Fruit fly (Drosophila melanogaster): ENCODE measurements around the gene CG13653.

The CG13653 gene

DNA sequence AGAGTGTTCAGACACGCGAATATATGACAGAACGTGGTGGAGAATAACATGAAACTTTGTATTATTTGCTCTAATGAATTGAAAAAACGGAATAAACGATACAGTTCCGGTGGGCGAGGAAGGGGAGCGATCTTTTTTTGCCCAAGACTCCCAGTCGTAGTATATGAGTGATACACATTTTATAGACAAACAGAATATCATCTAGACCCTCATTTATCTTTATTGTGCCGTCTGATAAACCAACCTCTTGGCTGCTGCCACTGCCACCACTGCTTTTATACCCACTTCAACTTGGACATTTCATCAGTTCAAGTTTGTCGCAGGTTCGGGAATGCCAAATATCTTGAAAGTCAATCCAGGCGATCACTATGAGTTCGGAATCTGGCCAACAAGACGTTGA is 20.7 kb downstream of the CG13653 start, which contains the start of gene CG31106:
CG31106 (plus strand) TSS at position 301 of the 400 bp plus-strand sequence.
- TF ChIP-seq CG31627 (GFP tag; optimal IDR thresholded peaks at IDR 0.05): no peak
- no peak for TF ChIP-seq Hr4 (GFP tag; optimal IDR thresholded peaks at IDR 0.05)
- no peak for TF ChIP-seq acj6 (GFP tag; optimal IDR thresholded peaks at IDR 0.05)
- no peak for TF ChIP-seq Blimp-1 (GFP tag; optimal IDR thresholded peaks at IDR 0.05)
- TF ChIP-seq Eip93F (GFP tag; optimal IDR thresholded peaks at IDR 0.05): no peak
- TF ChIP-seq CG8632 (GFP tag; optimal IDR thresholded peaks at IDR 0.05): no peak
- TF ChIP-seq CG16779 (tag; optimal IDR thresholded peaks at IDR 0.05): no peak
- no peak for TF ChIP-seq Hr39 (GFP tag; optimal IDR thresholded peaks at IDR 0.05)
- no peak for TF ChIP-seq fd59A (GFP tag; optimal IDR thresholded peaks at IDR 0.05)

DNA sequence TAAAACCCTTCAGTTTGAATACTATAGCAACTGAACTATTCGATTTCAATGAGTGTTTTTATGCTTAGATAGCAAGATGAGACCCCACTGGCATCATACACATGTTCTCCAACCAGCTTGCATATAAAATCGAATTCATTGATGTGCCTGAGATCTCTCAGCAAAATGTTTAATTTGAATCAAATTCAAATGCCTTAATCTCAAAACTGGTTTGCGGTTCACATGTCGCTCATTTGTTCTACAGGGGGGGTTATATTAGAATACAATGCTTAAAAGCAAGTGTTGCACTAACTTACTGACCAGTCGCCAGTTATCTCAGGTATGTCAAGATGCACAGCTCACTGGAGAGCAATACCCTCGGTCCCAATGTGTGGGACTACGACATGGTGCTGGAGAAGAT is 23.7 kb downstream of the CG13653 start, which contains the start of gene CG31103:
CG31103 (plus strand) TSS at position 301 of the 400 bp plus-strand sequence.
- TF ChIP-seq salr (GFP tag; optimal IDR thresholded peaks at IDR 0.05): no peak
- TF ChIP-seq CG11902 (GFP tag; optimal IDR thresholded peaks at IDR 0.05): no peak
- TF ChIP-seq net (GFP tag; optimal IDR thresholded peaks at IDR 0.05): no peak
- no peak for TF ChIP-seq Sox14 (GFP tag; optimal IDR thresholded peaks at IDR 0.05)
- no peak for TF ChIP-seq CG8119 (GFP tag; IDR thresholded peaks at IDR 0.05)
- no peak for TF ChIP-seq ss (GFP tag; optimal IDR thresholded peaks at IDR 0.05)
- no peak for TF ChIP-seq Hr39 (GFP tag; optimal IDR thresholded peaks at IDR 0.05)

DNA sequence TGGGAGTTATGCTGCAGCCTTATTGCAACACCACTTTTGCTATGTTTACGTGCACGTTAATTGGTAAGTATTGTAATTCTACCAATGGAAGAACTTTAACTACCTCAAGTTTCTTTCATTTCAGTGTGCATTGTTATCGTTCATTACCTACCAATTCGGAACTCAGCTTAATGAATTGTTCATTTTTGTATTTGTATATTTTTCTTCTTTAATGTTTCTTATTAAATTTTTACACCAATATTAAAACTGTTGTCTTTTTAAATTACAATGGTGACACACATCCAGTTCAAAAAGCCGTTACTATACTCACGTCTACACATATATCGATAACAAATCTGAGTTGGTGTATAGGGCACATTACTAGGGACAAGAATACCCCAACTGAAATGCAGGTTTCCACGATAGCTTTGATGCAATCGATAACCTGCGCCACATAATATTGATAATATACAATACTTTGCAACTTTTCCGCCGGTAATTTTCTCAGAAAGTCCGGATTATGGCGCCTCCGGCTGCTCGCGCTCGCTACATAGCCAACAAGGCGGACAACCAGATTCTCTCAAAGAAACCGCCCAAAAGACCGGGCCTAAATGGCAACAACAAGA is 26.0 kb downstream of the CG13653 start, which contains the start of gene Alg9:
Alg9 (plus strand) TSS at position 387 of the 605 bp plus-strand sequence.
- TF ChIP-seq Sox14 (GFP tag; optimal IDR thresholded peaks at IDR 0.05) (no peak), CG32006 (GFP tag; optimal IDR thresholded peaks at IDR 0.05) (no peak), CG7368 (GFP tag; optimal IDR thresholded peaks at IDR 0.05) (no peak), CG6163 (GFP tag; IDR thresholded peaks at IDR 0.05) (no peak), esn (GFP tag; optimal IDR thresholded peaks at IDR 0.05) (no peak), Sox102F (GFP tag; optimal IDR thresholded peaks at IDR 0.05) (no peak), Hr4 (GFP tag; optimal IDR thresholded peaks at IDR 0.05) (no peak), Ets96B (tag; optimal IDR thresholded peaks at IDR 0.05) (no peak), CG11762 (GFP tag; optimal IDR thresholded peaks at IDR 0.05; ENCODE audit: insufficient read depth) (no peak), Hr39 (GFP tag; optimal IDR thresholded peaks at IDR 0.05) (no peak), pdm3 (GFP tag; optimal IDR thresholded peaks at IDR 0.05) (no peak), CG16779 (tag; optimal IDR thresholded peaks at IDR 0.05) (no peak), achi (GFP tag; optimal IDR thresholded peaks at IDR 0.05) (no peak), CG6276 (GFP tag; optimal IDR thresholded peaks at IDR 0.05) (no peak), vri (GFP tag; optimal IDR thresholded peaks at IDR 0.05) (no peak), CG6854 (GFP tag; optimal IDR thresholded peaks at IDR 0.05) (no peak), lz (GFP tag; optimal IDR thresholded peaks at IDR 0.05) (no peak)

DNA sequence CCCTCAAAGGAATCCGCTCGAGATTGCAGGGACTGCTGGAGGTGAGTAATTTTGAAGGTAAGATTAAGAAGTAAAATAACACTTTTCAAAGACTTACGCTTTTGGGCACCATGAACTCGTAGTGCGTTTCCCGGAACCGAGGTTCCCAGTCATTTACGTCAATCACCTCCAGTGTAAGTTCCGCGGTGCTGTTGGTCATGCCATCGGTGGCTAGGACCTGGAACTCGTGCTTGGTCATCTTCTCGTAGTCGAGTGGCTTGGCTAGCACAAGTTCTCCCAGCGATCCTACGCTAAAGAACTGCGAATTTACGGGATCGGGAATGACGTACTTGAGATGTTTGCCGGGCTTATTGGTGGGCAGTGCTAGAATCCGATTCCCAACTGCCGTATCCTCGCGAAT is 30.2 kb downstream of the CG13653 start:
- no peak for TF ChIP-seq fd85E (GFP tag; optimal IDR thresholded peaks at IDR 0.05)
- no peak for TF ChIP-seq Hr4 (GFP tag; optimal IDR thresholded peaks at IDR 0.05)
- no peak for TF ChIP-seq CG1621 (tag; optimal IDR thresholded peaks at IDR 0.05)
- no peak for TF ChIP-seq CG15336 (GFP tag; IDR thresholded peaks at IDR 0.05)
- no peak for TF ChIP-seq lz (GFP tag; optimal IDR thresholded peaks at IDR 0.05)

DNA sequence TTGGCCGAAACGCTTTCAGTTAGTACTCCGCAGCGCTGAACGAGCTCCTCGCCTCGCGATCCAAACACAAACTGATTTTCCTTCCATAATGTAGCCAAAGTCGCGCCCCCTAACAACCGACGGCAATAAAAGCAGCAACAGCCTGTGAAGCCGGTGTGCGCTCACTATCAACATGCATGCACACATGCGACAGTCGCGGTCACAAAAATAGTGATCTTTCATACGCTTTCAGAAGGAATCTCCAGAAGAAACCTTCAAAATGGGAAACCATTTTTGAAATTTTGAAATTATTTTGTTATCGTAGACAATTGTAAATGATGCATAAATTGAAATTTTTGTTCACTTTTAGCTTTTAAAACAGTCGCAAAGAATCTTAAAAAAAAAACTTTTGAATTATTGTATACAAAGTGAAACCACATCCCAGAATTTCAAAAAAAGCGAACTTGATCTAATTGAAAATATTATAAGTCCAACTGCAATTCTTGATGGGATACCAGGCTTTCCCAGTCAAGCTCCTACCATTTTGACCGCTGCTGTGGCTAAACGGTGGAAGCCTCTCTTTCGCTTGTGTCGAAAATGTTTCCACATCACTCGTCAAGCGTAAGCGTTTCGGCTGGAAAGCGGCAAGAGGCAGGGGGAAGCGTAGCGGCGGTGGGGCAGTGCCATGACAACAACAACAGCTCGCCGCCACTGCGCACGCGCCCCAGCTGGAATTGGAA is 37.1 kb downstream of the CG13653 start, which contains the start of gene Cad96Cb:
Cad96Cb (minus strand) TSS at position 51 of the 719 bp plus-strand sequence.
- TF ChIP-seq Sox15 (GFP tag; optimal IDR thresholded peaks at IDR 0.05) (peak; percentile 84), CG6792 (GFP tag; optimal IDR thresholded peaks at IDR 0.05) (peak; percentile 90), esn (GFP tag; optimal IDR thresholded peaks at IDR 0.05) (peak; percentile 95), Lpt (GFP tag; optimal IDR thresholded peaks at IDR 0.05) (peak; percentile 92), net (GFP tag; optimal IDR thresholded peaks at IDR 0.05) (peak; percentile 94), acj6 (GFP tag; optimal IDR thresholded peaks at IDR 0.05) (peak; percentile 91), dsx (GFP tag; optimal IDR thresholded peaks at IDR 0.05; ENCODE audit: poor library complexity, severe bottlenecking) (peak; percentile 80), Eip78C (GFP tag) (peak; percentile 99), CG6854 (GFP tag; optimal IDR thresholded peaks at IDR 0.05) (peak; percentile 87), Hr4 (GFP tag; optimal IDR thresholded peaks at IDR 0.05) (peak; percentile 96), topi (GFP tag; optimal IDR thresholded peaks at IDR 0.05) (peak; percentile 95), Met (GFP tag; optimal IDR thresholded peaks at IDR 0.05) (peak; percentile 95), CG11902 (GFP tag; optimal IDR thresholded peaks at IDR 0.05) (peak; percentile 85), ss (GFP tag; optimal IDR thresholded peaks at IDR 0.05) (peak; percentile 92), salr (GFP tag; optimal IDR thresholded peaks at IDR 0.05) (peak; percentile 57 to 98), CG32006 (GFP tag; optimal IDR thresholded peaks at IDR 0.05) (peak; percentile 98), CG11294 (GFP tag; IDR thresholded peaks at IDR 0.05) (peak; percentile 61), CG34406 (GFP tag; optimal IDR thresholded peaks at IDR 0.05) (peak; percentile 89), CG15336 (GFP tag; IDR thresholded peaks at IDR 0.05) (peak; percentile 90)

Measured in whole organism, prepupa.